Worm (Caenorhabditis elegans) whole organism, L2 larva: ENCODE measurements around the gene Y19D2B.1.
"Not testable (repeated sequence)": the region's sequence is repeated elsewhere in the genome, so short reads cannot be mapped to it uniquely, and the experiment has no call there.

ENCODE experiments used
- F13H6.1 ChIP-seq: sonication (generic microtip); optimal IDR thresholded peaks from 2 replicates; lab custom pipeline; 2016; ENCODE audit warnings: missing genetic modification characterization, missing compliant biosample characterization
- R02D3.7 ChIP-seq: fragments of 150-350 bp; optimal IDR thresholded peaks from 2 replicates; lab custom pipeline; 2014; ENCODE audit warnings: missing biosample characterization, missing genetic modification characterization
- Y55F3AM.14 ChIP-seq: fragments of 200-800 bp; sonication (Bioruptor generic); optimal IDR thresholded peaks from 2 replicates; lab custom pipeline; 2018; ENCODE audit warnings: mild to moderate bottlenecking, missing genetic modification characterization, missing compliant biosample characterization
- alr-1 ChIP-seq: fragments of 150-350 bp; optimal IDR thresholded peaks from 2 replicates; lab custom pipeline; 2014; ENCODE audit warnings: missing biosample characterization, missing genetic modification characterization
- aly-2 ChIP-seq: fragments of 150-350 bp; optimal IDR thresholded peaks from 2 replicates; lab custom pipeline; 2014; ENCODE audit warnings: missing biosample characterization, missing genetic modification characterization
- ama-1 ChIP-seq: fragments of 150-350 bp; optimal IDR thresholded peaks from 2 replicates; lab custom pipeline; 2018; ENCODE audit warnings: inconsistent platforms
- blmp-1 ChIP-seq: sonication (generic microtip); optimal IDR thresholded peaks from 2 replicates; lab custom pipeline; 2017; ENCODE audit warnings: missing genetic modification characterization, mild to moderate bottlenecking, missing compliant biosample characterization, antibody characterized with exemption, moderate library complexity; ENCODE audit not compliant: insufficient read depth
- ceh-16 ChIP-seq: fragments of 150-350 bp; optimal IDR thresholded peaks from 2 replicates; lab custom pipeline; 2014; ENCODE audit warnings: missing biosample characterization, missing genetic modification characterization
- ceh-82 ChIP-seq: fragments of 150-350 bp; optimal IDR thresholded peaks from 2 replicates; lab custom pipeline; 2014; ENCODE audit warnings: missing biosample characterization, missing genetic modification characterization
- crh-2 ChIP-seq: sonication (generic microtip); optimal IDR thresholded peaks from 2 replicates; lab custom pipeline; 2017; ENCODE audit warnings: missing biosample characterization, missing genetic modification characterization
- egl-27 ChIP-seq: sonication (generic microtip); optimal IDR thresholded peaks from 3 replicates; lab custom pipeline; 2017; ENCODE audit warnings: missing biosample characterization, missing genetic modification reagents, missing genetic modification characterization
- elt-1 ChIP-seq: fragments of 150-350 bp; optimal IDR thresholded peaks from 2 replicates; lab custom pipeline; 2014; ENCODE audit warnings: missing biosample characterization, missing genetic modification characterization
- fos-1 ChIP-seq: fragments of 150-350 bp; optimal IDR thresholded peaks from 2 replicates; lab custom pipeline; 2014; ENCODE audit warnings: missing biosample characterization, missing genetic modification characterization
- gmeb-1 ChIP-seq: fragments of 150-350 bp; optimal IDR thresholded peaks from 2 replicates; lab custom pipeline; 2014; ENCODE audit warnings: missing biosample characterization, missing genetic modification characterization
- lin-11 ChIP-seq: fragments of 150-350 bp; sonication (generic microtip); optimal IDR thresholded peaks from 2 replicates; lab custom pipeline; 2014; ENCODE audit warnings: missing biosample characterization, missing genetic modification characterization, inconsistent platforms, mixed read lengths
- lin-39 ChIP-seq: fragments of 150-350 bp; optimal IDR thresholded peaks from 2 replicates; lab custom pipeline; 2014; ENCODE audit warnings: missing biosample characterization, missing genetic modification reagents, missing genetic modification characterization
- mab-5 ChIP-seq: fragments of 150-350 bp; optimal IDR thresholded peaks from 2 replicates; lab custom pipeline; 2014; ENCODE audit warnings: missing biosample characterization, missing genetic modification characterization
- mbf-1 ChIP-seq: sonication (generic microtip); optimal IDR thresholded peaks from 2 replicates; lab custom pipeline; 2017; ENCODE audit warnings: missing biosample characterization, missing genetic modification characterization
- nhr-10 ChIP-seq: sonication (generic microtip); optimal IDR thresholded peaks from 2 replicates; lab custom pipeline; 2017; ENCODE audit warnings: missing biosample characterization, missing genetic modification characterization
- nhr-11 ChIP-seq: fragments of 150-350 bp; optimal IDR thresholded peaks from 2 replicates; lab custom pipeline; 2014; ENCODE audit warnings: missing biosample characterization, missing genetic modification characterization
- nhr-12 ChIP-seq: fragments of 150-350 bp; optimal IDR thresholded peaks from 2 replicates; lab custom pipeline; 2014; ENCODE audit warnings: missing biosample characterization, missing genetic modification characterization
- nhr-129 ChIP-seq: fragments of 150-350 bp; optimal IDR thresholded peaks from 2 replicates; lab custom pipeline; 2014; ENCODE audit warnings: missing biosample characterization, missing genetic modification characterization
- nhr-21 ChIP-seq: fragments of 150-350 bp; optimal IDR thresholded peaks from 2 replicates; lab custom pipeline; 2014; ENCODE audit warnings: missing biosample characterization, missing genetic modification characterization
- nhr-23 ChIP-seq: fragments of 150-350 bp; optimal IDR thresholded peaks from 2 replicates; lab custom pipeline; 2014; ENCODE audit warnings: missing biosample characterization, missing genetic modification reagents, missing genetic modification characterization
- nhr-25 ChIP-seq: fragments of 150-350 bp; sonication (generic microtip); optimal IDR thresholded peaks from 3 replicates; lab custom pipeline; 2014; ENCODE audit warnings: missing biosample characterization, missing genetic modification characterization
- nhr-6 ChIP-seq: fragments of 150-350 bp; optimal IDR thresholded peaks from 2 replicates; lab custom pipeline; 2014; ENCODE audit warnings: missing biosample characterization, missing genetic modification characterization
- nhr-77 ChIP-seq: fragments of 150-350 bp; optimal IDR thresholded peaks from 2 replicates; lab custom pipeline; 2014; ENCODE audit warnings: missing biosample characterization, missing genetic modification characterization
- peb-1 ChIP-seq: fragments of 150-350 bp; optimal IDR thresholded peaks from 2 replicates; lab custom pipeline; 2014; ENCODE audit warnings: missing biosample characterization, missing genetic modification characterization
- sem-4 ChIP-seq: fragments of 150-350 bp; optimal IDR thresholded peaks from 2 replicates; lab custom pipeline; 2014; ENCODE audit warnings: missing biosample characterization, missing genetic modification reagents, missing genetic modification characterization
- skn-1 ChIP-seq: sonication (generic microtip); optimal IDR thresholded peaks from 2 replicates; lab custom pipeline; 2017; ENCODE audit warnings: missing biosample characterization, missing genetic modification characterization
- sma-3 ChIP-seq: sonication (generic microtip); optimal IDR thresholded peaks from 2 replicates; lab custom pipeline; 2016; ENCODE audit warnings: missing genetic modification reagents, missing genetic modification characterization, missing compliant biosample characterization
- snpc-4 ChIP-seq: fragments of 150-350 bp; optimal IDR thresholded peaks from 2 replicates; lab custom pipeline; 2014; ENCODE audit warnings: missing biosample characterization, missing genetic modification characterization
- unc-39 ChIP-seq: fragments of 150-350 bp; optimal IDR thresholded peaks from 2 replicates; lab custom pipeline; 2014; ENCODE audit warnings: missing biosample characterization, missing genetic modification characterization
- unc-55 ChIP-seq: fragments of 150-350 bp; sonication (generic microtip); optimal IDR thresholded peaks from 3 replicates; lab custom pipeline; 2014; ENCODE audit warnings: missing biosample characterization, missing genetic modification reagents, missing genetic modification characterization
- unc-62 ChIP-seq: fragments of 150-350 bp; optimal IDR thresholded peaks from 2 replicates; lab custom pipeline; 2014; ENCODE audit warnings: missing biosample characterization, missing genetic modification reagents, missing genetic modification characterization
- ztf-1 ChIP-seq: fragments of 200-800 bp; sonication (Bioruptor generic); conservative IDR thresholded peaks from 2 replicates; pipeline ENCODE4 v1.3.6; 2022; ENCODE audit warnings: missing genetic modification characterization, missing compliant biosample characterization
- ztf-11 ChIP-seq: sonication (generic microtip); optimal IDR thresholded peaks from 2 replicates; lab custom pipeline; 2017; ENCODE audit warnings: missing biosample characterization, missing genetic modification characterization
- ztf-4 ChIP-seq: fragments of 150-350 bp; optimal IDR thresholded peaks from 2 replicates; lab custom pipeline; 2014; ENCODE audit warnings: missing biosample characterization, missing genetic modification characterization

The Y19D2B.1 gene

ce11 chrII:10946848-10947247 lies 24.1 kb upstream of the Y19D2B.1 start (continued):
- peak; percentile 84 for TF ChIP-seq lin-39
- peak; percentile 16 for TF ChIP-seq ztf-4 (tag; lab: Kevin White, UChicago)
- TF ChIP-seq nhr-25 (tag; lab: Kevin White, UChicago): peak; percentile 2

- no peak for TF ChIP-seq snpc-4 (tag; lab: Kevin White, UChicago)
- no peak for TF ChIP-seq F13H6.1 (tag; lab: Kevin White, UChicago)
- TF ChIP-seq mbf-1: no peak
- TF ChIP-seq lin-39: no peak
- TF ChIP-seq ama-1 (lab: Kevin White, UChicago): no peak
- no peak for TF ChIP-seq unc-39 (tag; lab: Kevin White, UChicago)
- no peak for TF ChIP-seq gmeb-1
- TF ChIP-seq ztf-1 (GFP tag; lab: Robert Waterston, UW): no peak
- TF ChIP-seq mab-5 (tag; lab: Kevin White, UChicago): no peak
- peak; percentile 35 for TF ChIP-seq blmp-1 (tag; lab: Kevin White, UChicago)
- no peak for TF ChIP-seq nhr-6 (tag; lab: Kevin White, UChicago)
- TF ChIP-seq nhr-25 (tag; lab: Kevin White, UChicago): no peak
- TF ChIP-seq unc-55 (GFP tag; lab: Kevin White, UChicago): peak; percentile 19
- no peak for TF ChIP-seq fos-1 (tag; lab: Kevin White, UChicago)
- no peak for TF ChIP-seq nhr-10 (tag; lab: Kevin White, UChicago)
Measured at ce11 chrII:10945446-10945845, 22.7 kb upstream of the Y19D2B.1 start.

ce11 chrII:10941918-10942317 lies 19.1 kb upstream of the Y19D2B.1 start, which contains the start of gene R03D7.15:
Gene R03D7.15, plus strand, starts transcription at chrII:10942216.
- not testable (repeated sequence) for TF ChIP-seq nhr-11 (tag; lab: Kevin White, UChicago); elt-1 (tag; lab: Kevin White, UChicago); gmeb-1
- TF ChIP-seq, all 48 proteins: peak for 0; not testable (repeated sequence) for 48

ce11 chrII:10935336-10935735 lies 12.6 kb upstream of the Y19D2B.1 start:
- TF ChIP-seq gmeb-1 (no peak), egl-27 (no peak), ceh-82 (tag; lab: Kevin White, UChicago) (no peak), Y55F3AM.14 (GFP tag; lab: Kevin White, UChicago) (no peak), crh-2 (tag; lab: Kevin White, UChicago) (no peak), lin-11 (no peak), aly-2 (tag; lab: Kevin White, UChicago) (no peak), unc-39 (tag; lab: Kevin White, UChicago) (no peak), mab-5 (tag; lab: Kevin White, UChicago) (no peak), fos-1 (tag; lab: Kevin White, UChicago) (no peak), ceh-16 (tag; lab: Kevin White, UChicago) (no peak), nhr-21 (no peak), unc-62 (no peak), sma-3 (GFP tag; lab: Kevin White, UChicago) (no peak)
- TF ChIP-seq, all 48 proteins: peak for 0

- TF ChIP-seq egl-27: no peak
- no peak for TF ChIP-seq alr-1 (tag; lab: Kevin White, UChicago)
- TF ChIP-seq skn-1 (tag; lab: Kevin White, UChicago): no peak
Measured at ce11 chrII:10934786-10935185, 12.0 kb upstream of the Y19D2B.1 start, which contains the start of gene R03D7.2. Gene R03D7.2, minus strand, starts transcription at chrII:10935184.

ce11 chrII:10933948-10934722 lies 11.4 kb upstream of the Y19D2B.1 start:
- no peak for TF ChIP-seq egl-27
- TF ChIP-seq peb-1 (tag; lab: Kevin White, UChicago): no peak
- TF ChIP-seq ceh-16 (tag; lab: Kevin White, UChicago): no peak
- TF ChIP-seq sem-4 (tag; lab: Kevin White, UChicago): no peak
- TF ChIP-seq nhr-12: no peak
- TF ChIP-seq nhr-11 (tag; lab: Kevin White, UChicago): no peak
- TF ChIP-seq gmeb-1: no peak
- no peak for TF ChIP-seq R02D3.7
- TF ChIP-seq ztf-11 (tag; lab: Kevin White, UChicago): no peak
- no peak for TF ChIP-seq blmp-1 (tag; lab: Kevin White, UChicago)
- no peak for TF ChIP-seq nhr-6 (tag; lab: Kevin White, UChicago)
- TF ChIP-seq nhr-77 (tag; lab: Kevin White, UChicago): no peak
- TF ChIP-seq alr-1 (tag; lab: Kevin White, UChicago): no peak
- TF ChIP-seq nhr-129: no peak
- TF ChIP-seq ztf-4 (tag; lab: Kevin White, UChicago): no peak
- TF ChIP-seq nhr-23 (tag; lab: Kevin White, UChicago): no peak
- TF ChIP-seq nhr-25 (tag; lab: Kevin White, UChicago): no peak
- TF ChIP-seq elt-1 (tag; lab: Kevin White, UChicago): no peak
- TF ChIP-seq aly-2 (tag; lab: Kevin White, UChicago): no peak
- TF ChIP-seq lin-39: no peak
